Worm (Caenorhabditis elegans) whole organism, L4/young adult: ENCODE measurements around the gene nhr-5.

Experiments
- W03F9.2 ChIP-seq: fragments of 150-350 bp; optimal IDR thresholded peaks from 2 replicates; lab custom pipeline; 2014; ENCODE audit warnings: missing biosample characterization, missing genetic modification characterization
- dao-5 ChIP-seq: sonication (generic microtip); optimal IDR thresholded peaks from 2 replicates; lab custom pipeline; 2016; ENCODE audit warnings: missing genotype, missing genetic modification characterization, moderate library complexity, missing compliant biosample characterization
- him-1 ChIP-seq: sonication (generic microtip); optimal IDR thresholded peaks from 2 replicates; lab custom pipeline; 2016; ENCODE audit warnings: missing genotype, missing genetic modification reagents, missing genetic modification characterization, missing compliant biosample characterization

Gene nhr-5

DNA sequence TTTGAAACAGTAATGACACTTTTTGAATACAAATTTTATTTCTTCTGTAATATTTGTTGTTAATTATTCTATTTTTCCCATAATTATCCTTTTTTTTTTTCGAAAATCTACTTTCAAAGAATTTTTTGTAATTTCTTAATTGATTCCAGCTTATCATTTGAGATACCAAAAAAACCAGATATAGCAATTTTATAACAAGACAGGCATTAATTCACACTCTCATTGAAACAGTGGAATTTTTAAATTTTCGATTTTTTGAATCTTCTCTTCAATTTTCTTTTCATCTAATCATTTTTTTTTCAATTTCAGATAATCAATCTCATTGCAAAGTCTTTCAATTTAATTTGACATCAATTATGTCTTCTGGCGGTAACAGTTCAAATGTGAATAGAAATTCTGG lies at the start of gene nhr-5:
TSS of gene nhr-5 (plus strand) at position 301 of the 400 bp plus-strand sequence.
- TF ChIP-seq dao-5 (tag; lab: Kevin White, UChicago) (no peak), him-1 (tag; lab: Kevin White, UChicago) (no peak), W03F9.2 (no peak)

DNA sequence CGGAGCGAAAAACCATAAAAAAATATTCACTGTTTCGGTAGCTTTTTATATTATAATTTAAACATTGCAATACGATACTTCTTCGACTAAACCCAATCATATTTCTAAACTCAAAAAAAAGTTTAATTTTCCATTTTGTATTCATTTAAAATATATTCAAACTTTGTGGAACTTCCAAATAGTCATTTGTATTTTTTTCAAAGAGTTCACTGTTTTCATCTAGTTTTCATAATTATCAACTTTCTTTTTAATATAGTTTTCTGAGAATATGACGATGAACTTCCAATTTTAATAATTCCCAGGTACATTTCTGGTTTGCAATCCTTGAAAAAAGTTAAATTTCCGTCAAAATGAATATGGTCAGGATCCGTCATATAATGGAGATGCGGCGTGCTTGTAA lies 38.8 kb upstream of the nhr-5 start, which contains the start of gene cpna-4:
TSS of gene cpna-4 (plus strand) at position 301 of the 400 bp plus-strand sequence.
- no peak for TF ChIP-seq W03F9.2
- TF ChIP-seq dao-5 (tag; lab: Kevin White, UChicago) = no peak
- TF ChIP-seq him-1 (tag; lab: Kevin White, UChicago) = no peak

DNA sequence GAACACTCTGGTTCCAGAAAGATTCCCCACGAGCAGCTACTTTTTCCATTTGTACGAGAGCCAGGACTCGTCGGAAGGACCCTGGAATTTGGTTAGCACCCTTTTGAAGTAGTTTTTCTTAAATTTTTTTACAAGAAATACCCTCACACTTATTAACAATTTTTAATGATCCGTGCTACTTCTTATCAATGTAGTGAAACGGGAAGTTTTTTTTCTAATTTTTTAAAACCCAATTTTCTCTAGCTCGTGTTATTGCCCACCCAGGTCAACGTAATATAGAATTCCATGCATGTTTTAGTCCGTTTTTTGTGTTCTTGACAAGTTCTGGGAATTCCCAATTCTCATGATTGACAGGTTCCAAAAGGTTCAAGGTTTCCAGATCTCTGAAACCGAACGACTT lies 38.2 kb upstream of the nhr-5 start:
- TF ChIP-seq W03F9.2 = no peak
- no peak for TF ChIP-seq him-1 (tag; lab: Kevin White, UChicago)
- TF ChIP-seq dao-5 (tag; lab: Kevin White, UChicago) = no peak

DNA sequence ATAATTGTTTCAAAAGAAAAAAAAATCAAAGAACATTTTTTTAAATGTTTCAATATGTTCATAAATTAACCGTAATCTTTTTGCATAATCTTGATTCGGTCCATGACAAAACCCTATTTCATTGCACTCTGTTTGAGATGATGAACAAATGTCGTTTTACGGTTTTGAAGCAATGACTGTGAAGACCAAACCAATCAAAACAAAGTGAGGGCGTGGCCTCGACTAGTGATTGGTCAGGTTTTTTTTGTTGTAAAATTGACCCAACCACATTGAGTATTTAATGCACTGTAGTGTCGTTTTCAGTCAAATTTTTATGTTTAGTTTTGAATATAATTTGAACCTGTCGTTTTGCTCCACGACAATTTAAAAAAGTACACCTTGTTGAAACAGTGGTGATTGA lies 22.6 kb upstream of the nhr-5 start:
- TF ChIP-seq him-1 (tag; lab: Kevin White, UChicago) = no peak
- TF ChIP-seq dao-5 (tag; lab: Kevin White, UChicago) = no peak
- TF ChIP-seq W03F9.2 = no peak

DNA sequence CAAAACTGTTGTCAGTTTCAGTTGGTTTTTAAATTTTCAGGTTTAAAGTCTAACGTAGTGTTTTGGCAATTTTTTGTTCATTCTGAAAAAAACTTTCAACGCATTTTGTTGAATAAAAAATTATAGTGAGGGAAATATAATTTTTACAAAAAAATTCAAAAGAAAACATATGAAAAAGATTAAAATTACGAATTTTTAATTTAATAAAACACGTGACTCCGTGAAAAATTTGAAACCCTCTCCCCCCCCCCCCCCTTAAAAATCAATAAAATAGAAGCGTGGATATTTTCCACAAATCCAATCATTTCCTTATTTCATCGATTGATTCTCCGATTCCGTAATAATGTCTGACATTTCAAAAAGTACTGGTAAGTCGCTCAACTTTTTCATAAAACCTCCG lies 21.9 kb upstream of the nhr-5 start, which contains the start of gene Y73F8A.20:
TSS of gene Y73F8A.20 (plus strand) at position 301 of the 400 bp plus-strand sequence.
- TF ChIP-seq him-1 (tag; lab: Kevin White, UChicago) (no peak), W03F9.2 (no peak), dao-5 (tag; lab: Kevin White, UChicago) (no peak)

DNA sequence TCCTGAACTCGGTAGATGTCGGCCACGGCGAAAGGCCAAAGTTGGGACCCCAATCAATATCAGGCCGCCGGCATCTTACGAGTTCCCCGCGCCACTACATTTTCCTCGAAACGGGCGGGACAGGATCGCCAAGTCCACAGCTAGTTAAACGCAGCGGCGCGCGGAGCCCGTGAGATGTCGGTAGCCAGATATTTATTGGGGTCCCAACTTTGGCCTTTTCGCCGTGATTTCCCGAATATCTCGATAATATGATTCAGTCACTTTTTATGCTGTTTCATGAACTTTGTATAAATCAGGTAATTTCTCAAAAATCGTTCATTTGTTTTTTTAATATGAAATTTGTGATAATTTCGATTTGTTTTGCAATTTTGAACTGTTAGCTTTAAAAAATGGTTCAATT lies 18.3 kb upstream of the nhr-5 start:
- TF ChIP-seq dao-5 (tag; lab: Kevin White, UChicago) = no peak
- TF ChIP-seq W03F9.2 = no peak
- TF ChIP-seq him-1 (tag; lab: Kevin White, UChicago) = no peak

DNA sequence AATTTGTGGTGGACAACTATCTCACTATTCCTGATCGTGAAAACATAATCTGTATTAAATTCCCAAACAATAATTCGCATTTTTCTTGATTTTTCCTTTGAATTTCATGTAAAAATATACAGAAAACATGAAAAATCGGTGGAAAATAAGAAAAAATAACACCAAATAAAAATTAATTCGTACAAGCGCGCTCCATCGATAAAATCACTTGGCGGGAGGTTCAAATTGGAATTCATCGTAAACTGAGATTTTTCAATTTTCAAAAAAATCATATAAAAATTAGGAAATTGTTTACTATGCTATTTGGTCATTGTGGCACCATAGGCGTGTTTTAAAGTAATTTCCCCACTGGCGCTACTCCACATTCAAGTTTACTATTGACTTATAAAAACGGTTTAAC lies 17.5 kb upstream of the nhr-5 start:
- TF ChIP-seq him-1 (tag; lab: Kevin White, UChicago) = no peak
- no peak for TF ChIP-seq W03F9.2
- no peak for TF ChIP-seq dao-5 (tag; lab: Kevin White, UChicago)

DNA sequence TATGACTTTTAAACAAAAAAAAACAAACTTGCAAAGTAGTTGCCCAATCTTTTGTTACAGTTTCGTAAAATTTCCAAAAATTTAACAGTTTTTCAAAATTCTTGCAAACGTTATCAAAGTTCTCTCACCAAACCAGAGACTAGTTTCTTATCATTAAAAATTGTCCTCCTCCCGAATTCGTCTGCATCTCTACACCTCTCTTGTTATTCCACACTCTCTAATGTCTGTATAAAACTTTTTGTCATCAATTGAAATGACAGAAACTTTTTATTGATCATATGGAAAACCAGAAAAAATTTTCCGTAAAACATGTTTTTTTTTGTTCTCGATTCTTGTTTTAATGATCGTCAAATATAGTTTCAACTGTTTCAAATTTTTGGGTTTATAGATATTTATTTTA lies 14.9 kb upstream of the nhr-5 start:
- TF ChIP-seq him-1 (tag; lab: Kevin White, UChicago) = no peak

DNA sequence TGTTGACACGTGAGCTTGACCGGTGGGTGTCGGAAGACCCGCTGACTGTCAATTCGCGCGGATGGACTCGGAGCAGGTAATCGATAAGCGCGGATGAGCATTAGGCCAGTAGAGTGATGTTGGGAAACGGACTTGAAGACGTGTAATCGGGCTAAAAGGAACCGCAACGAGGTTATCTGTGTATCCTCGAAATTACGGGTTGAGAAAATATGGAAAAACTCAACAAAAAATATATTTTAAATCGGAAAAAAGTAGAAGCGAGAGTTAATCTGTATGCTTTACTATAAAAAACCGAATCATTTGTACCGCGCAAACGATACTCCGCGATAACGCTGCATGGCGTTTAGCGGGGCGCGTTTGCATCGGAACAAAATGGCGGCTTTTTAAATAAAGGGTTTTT lies 9.2 kb upstream of the nhr-5 start, which contains the start of gene Y73F8A.1159:
TSS of gene Y73F8A.1159 (minus strand) at position 101 of the 400 bp plus-strand sequence.
- TF ChIP-seq him-1 (tag; lab: Kevin White, UChicago) (no peak), W03F9.2 (no peak), dao-5 (tag; lab: Kevin White, UChicago) (no peak)

DNA sequence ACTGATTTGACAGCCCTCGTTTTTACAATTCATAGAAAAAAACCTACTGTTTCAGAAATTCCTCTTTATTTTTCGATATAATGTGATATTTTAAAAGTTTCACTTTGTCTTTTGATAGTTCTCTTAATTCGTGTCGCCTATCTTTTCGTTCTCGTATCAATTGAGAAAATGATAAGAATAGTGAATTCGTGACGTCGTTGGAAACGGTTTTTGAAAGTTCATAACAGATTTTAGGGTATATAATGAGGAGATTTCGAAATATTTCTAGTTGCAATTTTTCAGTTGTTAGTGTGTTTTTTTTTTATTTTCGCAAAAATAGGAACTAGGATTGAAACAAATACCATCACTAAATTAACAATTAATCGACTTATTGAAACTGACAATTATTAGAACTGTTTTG lies 8.5 kb upstream of the nhr-5 start:
- TF ChIP-seq W03F9.2 (no peak), him-1 (tag; lab: Kevin White, UChicago) (no peak), dao-5 (tag; lab: Kevin White, UChicago) (no peak)

DNA sequence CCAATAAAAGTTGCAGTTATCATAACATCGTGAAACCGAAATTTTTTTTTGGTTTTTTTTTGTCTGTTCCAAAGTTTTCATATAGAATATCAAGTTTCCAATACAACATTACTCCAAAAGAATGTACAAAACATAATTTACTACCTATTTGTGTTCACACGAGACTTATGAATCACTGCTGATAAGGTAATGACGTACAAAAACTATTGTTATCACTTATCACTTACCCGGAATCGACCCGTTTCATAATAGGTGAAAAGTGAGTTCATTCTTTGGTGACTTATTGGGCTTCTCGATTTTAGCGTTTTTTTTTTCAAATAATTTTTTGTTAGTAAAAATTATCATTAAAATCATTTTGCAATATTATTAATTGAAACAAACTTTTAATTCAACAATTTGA lies 6.9 kb upstream of the nhr-5 start:
- TF ChIP-seq W03F9.2 = no peak
- no peak for TF ChIP-seq dao-5 (tag; lab: Kevin White, UChicago)
- TF ChIP-seq him-1 (tag; lab: Kevin White, UChicago) = no peak

DNA sequence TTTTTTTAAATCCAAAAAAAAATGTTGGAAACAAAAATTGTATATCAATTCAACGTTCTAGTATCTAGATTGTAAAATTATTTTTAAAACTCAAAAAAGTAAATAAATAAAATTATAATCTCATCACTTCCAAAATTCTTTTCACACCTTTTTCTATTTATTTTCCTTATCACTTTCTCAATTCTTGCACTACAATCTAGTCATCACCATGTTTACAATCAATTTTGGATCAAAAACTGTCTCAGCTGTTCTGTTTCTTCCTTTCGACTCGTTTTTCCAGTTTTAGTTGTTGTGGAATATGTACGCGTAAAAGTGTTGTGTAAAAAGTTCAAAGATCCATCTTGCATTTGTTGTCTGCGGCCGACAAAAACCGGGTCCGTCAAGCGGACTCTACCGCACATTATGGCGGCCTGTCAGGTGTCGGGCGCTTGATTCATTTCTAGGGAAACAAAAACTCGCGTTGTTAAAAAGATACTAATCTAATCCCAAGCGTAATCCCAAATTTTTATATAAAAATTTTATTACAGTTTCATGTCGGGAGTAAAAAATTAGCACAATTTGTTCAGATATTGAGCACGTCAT lies 5.4 kb upstream of the nhr-5 start:
- TF ChIP-seq dao-5 (tag; lab: Kevin White, UChicago) = no peak
- TF ChIP-seq W03F9.2 = no peak

DNA sequence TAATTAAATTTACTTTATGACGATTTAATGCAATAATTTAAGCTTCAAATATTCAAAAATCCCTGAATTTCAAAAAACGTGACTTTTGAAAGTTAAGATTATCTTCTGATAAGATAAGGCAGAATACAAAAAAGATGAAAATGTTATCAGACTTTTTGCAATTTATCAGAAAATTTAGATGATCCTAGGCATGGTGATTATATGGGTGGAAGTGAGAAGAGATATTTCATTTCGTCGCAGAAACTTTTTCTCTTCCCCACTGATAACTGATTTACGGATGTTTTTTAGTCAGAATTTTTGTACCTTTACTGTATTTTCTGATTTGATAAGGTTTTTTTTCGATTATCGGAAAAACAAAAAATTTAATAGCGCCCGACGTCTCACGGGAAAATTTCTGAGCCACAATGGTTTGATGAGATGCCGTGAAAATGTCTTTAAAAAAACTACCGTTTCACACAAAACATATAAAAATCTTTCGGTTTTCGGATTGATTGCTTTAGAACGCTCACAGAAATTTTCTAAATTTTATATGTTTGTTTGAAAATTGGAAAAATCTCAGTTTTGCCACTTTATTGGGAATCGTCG lies 4.7 kb upstream of the nhr-5 start:
- TF ChIP-seq him-1 (tag; lab: Kevin White, UChicago) (no peak), dao-5 (tag; lab: Kevin White, UChicago) (no peak), W03F9.2 (no peak)

DNA sequence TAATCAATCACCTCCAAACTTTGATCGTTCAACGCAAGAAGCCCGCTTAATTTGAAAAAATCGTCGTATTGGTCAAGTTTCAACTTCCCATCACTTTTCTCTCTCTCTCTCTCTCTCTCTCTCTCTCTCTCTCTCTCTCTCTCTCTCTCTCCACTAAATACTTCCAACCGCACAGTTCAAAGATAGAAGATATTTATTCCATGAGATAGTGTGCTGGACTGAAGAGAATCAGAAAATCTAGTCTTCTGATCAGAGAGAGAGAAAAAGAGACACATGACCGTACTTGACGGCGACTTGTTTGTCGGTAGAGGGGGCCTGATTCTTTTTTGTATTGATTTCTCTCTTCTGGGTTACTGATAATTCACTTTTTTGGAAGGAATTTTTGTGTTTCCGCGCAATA lies 1.4 kb upstream of the nhr-5 start:
- TF ChIP-seq dao-5 (tag; lab: Kevin White, UChicago) = no peak
- TF ChIP-seq him-1 (tag; lab: Kevin White, UChicago) = no peak
- no peak for TF ChIP-seq W03F9.2

DNA sequence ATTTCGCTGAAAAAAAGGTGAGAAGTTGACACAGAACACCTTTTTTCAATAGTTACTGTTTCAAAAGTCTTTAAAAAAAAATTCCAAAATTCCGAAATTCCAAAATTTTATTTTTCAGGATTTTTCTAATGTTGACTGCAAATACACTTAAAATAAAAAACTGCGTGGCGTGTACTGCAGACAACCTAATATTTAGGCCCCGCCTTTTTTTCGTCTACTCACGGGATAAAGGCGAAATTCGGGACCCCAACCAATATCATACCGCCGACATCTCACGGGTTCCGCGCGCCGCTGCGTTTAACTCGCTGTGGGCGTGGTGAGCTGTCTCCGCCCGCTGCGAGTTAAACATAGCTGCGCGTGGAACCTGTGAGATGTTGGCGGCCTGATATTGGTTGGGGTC lies 2.5 kb downstream of the nhr-5 start:
- TF ChIP-seq dao-5 (tag; lab: Kevin White, UChicago) = no peak
- no peak for TF ChIP-seq him-1 (tag; lab: Kevin White, UChicago)
- no peak for TF ChIP-seq W03F9.2
